Worm (Caenorhabditis elegans) whole organism, L4/young adult: ENCODE results near the gene R04B3.3.

Source experiments
- dao-5 ChIP-seq: sonication (generic microtip); optimal IDR thresholded peaks from 2 replicates; lab custom pipeline; 2016; ENCODE audit warnings: missing genotype, missing genetic modification characterization, moderate library complexity, missing compliant biosample characterization
- him-1 ChIP-seq: sonication (generic microtip); optimal IDR thresholded peaks from 2 replicates; lab custom pipeline; 2016; ENCODE audit warnings: missing genotype, missing genetic modification reagents, missing genetic modification characterization, missing compliant biosample characterization

- TF ChIP-seq dao-5 (tag; lab: Kevin White, UChicago) (no peak), him-1 (tag; lab: Kevin White, UChicago) (no peak)
Observed at ce11 chrX:2513667-2514198, 38.0 kb upstream of the R04B3.3 start.
